Fruit fly (Drosophila melanogaster) whole organism, embryonic: ENCODE data around the gene CG32855.

Experiments
- Atf6 ChIP-seq: fragments of 200-800 bp; sonication (Bioruptor generic); IDR thresholded peaks from 2 replicates; pipeline ENCODE4 v1.3.6; 2022; ENCODE audit warnings: missing biosample characterization, missing genetic modification characterization
- BEAF-32 ChIP-seq: fragments of 200-800 bp; sonication (Bioruptor generic); optimal IDR thresholded peaks from 3 replicates; lab custom pipeline; 2017; ENCODE audit warnings: missing biosample characterization, missing genetic modification characterization, mild to moderate bottlenecking, moderate library complexity, missing genetic modification reagents
- CG10321 ChIP-seq: fragments of 200-800 bp; sonication (Bioruptor generic); IDR thresholded peaks from 2 replicates; pipeline ENCODE4 v1.3.6; 2022; ENCODE audit warnings: missing biosample characterization, missing genetic modification characterization
- CG10565 ChIP-seq: fragments of 200-800 bp; sonication (Bioruptor generic); optimal IDR thresholded peaks from 3 replicates; lab custom pipeline; 2016; ENCODE audit warnings: missing biosample characterization, mild to moderate bottlenecking, missing genetic modification characterization
- CG13894 ChIP-seq: fragments of 200-800 bp; sonication (Bioruptor generic); optimal IDR thresholded peaks from 3 replicates; lab custom pipeline; 2018; ENCODE audit warnings: missing biosample characterization, mild to moderate bottlenecking, missing genetic modification characterization, moderate library complexity
- CG14965 ChIP-seq: fragments of 200-800 bp; sonication (Bioruptor generic); optimal IDR thresholded peaks from 2 replicates; lab custom pipeline; 2016; ENCODE audit warnings: missing biosample characterization, missing genetic modification characterization, borderline replicate concordance
- CG1603 ChIP-seq: fragments of 200-800 bp; sonication (Bioruptor generic); optimal IDR thresholded peaks from 2 replicates; lab custom pipeline; 2019; ENCODE audit warnings: missing biosample characterization, mild to moderate bottlenecking, missing genetic modification characterization, moderate library complexity
- CG2116 ChIP-seq: fragments of 200-800 bp; sonication (Bioruptor generic); optimal IDR thresholded peaks from 3 replicates; lab custom pipeline; 2018; ENCODE audit warnings: missing biosample characterization, mild to moderate bottlenecking, missing genetic modification characterization
- CG2875 ChIP-seq: fragments of 200-800 bp; sonication (Bioruptor generic); optimal IDR thresholded peaks from 2 replicates; lab custom pipeline; 2017; ENCODE audit warnings: missing biosample characterization, mild to moderate bottlenecking, missing genetic modification characterization, missing genetic modification reagents
- CG42726 ChIP-seq: fragments of 200-800 bp; sonication (Bioruptor generic); IDR thresholded peaks from 2 replicates; pipeline ENCODE4 v1.3.6; 2022; ENCODE audit warnings: missing biosample characterization, missing genetic modification characterization; ENCODE audit not compliant: partially characterized antibody
- CG4404 ChIP-seq: fragments of 200-800 bp; sonication (Bioruptor generic); IDR thresholded peaks from 2 replicates; pipeline ENCODE4 v1.3.6; 2022; ENCODE audit warnings: missing biosample characterization, missing genetic modification characterization
- CG4820 ChIP-seq: fragments of 200-800 bp; sonication (Bioruptor generic); optimal IDR thresholded peaks from 3 replicates; lab custom pipeline; 2016; ENCODE audit warnings: missing biosample characterization, missing genetic modification characterization
- CG6813 ChIP-seq: fragments of 200-800 bp; sonication (Bioruptor generic); optimal IDR thresholded peaks from 2 replicates; lab custom pipeline; 2017; ENCODE audit warnings: missing biosample characterization, missing genetic modification characterization, mild to moderate bottlenecking, moderate library complexity, missing genetic modification reagents
- CG7372 ChIP-seq: fragments of 200-800 bp; sonication (Bioruptor generic); IDR thresholded peaks from 2 replicates; pipeline ENCODE4 v1.3.6; 2022; ENCODE audit warnings: missing biosample characterization, missing genetic modification characterization
- CG7928 ChIP-seq: fragments of 200-800 bp; sonication (Bioruptor generic); optimal IDR thresholded peaks from 2 replicates; lab custom pipeline; 2017; ENCODE audit warnings: missing biosample characterization, mild to moderate bottlenecking, missing genetic modification characterization
- CTCF ChIP-seq: fragments of 200-800 bp; sonication (Bioruptor generic); optimal IDR thresholded peaks from 2 replicates; lab custom pipeline; 2017; ENCODE audit warnings: missing biosample characterization, mild to moderate bottlenecking, missing genetic modification characterization, moderate library complexity
- Gug ChIP-seq: fragments of 200-800 bp; sonication (Bioruptor generic); IDR thresholded peaks from 4 replicates; pipeline ENCODE4 v1.3.6; 2022; ENCODE audit warnings: missing biosample characterization, missing genetic modification characterization
- Hand ChIP-seq: fragments of 200-800 bp; sonication (Bioruptor generic); optimal IDR thresholded peaks from 2 replicates; lab custom pipeline; 2017; ENCODE audit warnings: mild to moderate bottlenecking, missing biosample characterization, missing genetic modification reagents, missing genetic modification characterization
- Hr51 ChIP-seq, 2 experiments: fragments of 200-800 bp; sonication (Bioruptor generic); optimal IDR thresholded peaks; 2 replicates in 1 of 2; 3 replicates in 1 of 2; lab custom pipeline; 2016 to 2018; ENCODE audit warnings: missing biosample characterization in 2 of 2, missing genetic modification characterization in 2 of 2, mild to moderate bottlenecking in 1 of 2, moderate library complexity in 1 of 2
- MESR4 ChIP-seq: fragments of 200-800 bp; sonication (Bioruptor generic); optimal IDR thresholded peaks from 2 replicates; lab custom pipeline; 2018; ENCODE audit warnings: missing biosample characterization, mild to moderate bottlenecking, missing genetic modification characterization, moderate library complexity
- Nf-YC ChIP-seq: fragments of 200-800 bp; optimal IDR thresholded peaks from 3 replicates; lab custom pipeline; 2019; ENCODE audit warnings: missing biosample characterization, mild to moderate bottlenecking, missing genetic modification characterization, moderate library complexity
- Sox100B ChIP-seq: fragments of 200-800 bp; sonication (Bioruptor generic); optimal IDR thresholded peaks from 3 replicates; lab custom pipeline; 2018; ENCODE audit warnings: missing biosample characterization, mild to moderate bottlenecking, missing genetic modification characterization
- Spps ChIP-seq: fragments of 200-800 bp; sonication (Bioruptor generic); optimal IDR thresholded peaks from 2 replicates; lab custom pipeline; 2018; ENCODE audit warnings: missing biosample characterization, mild to moderate bottlenecking, missing genetic modification characterization
- Ssrp ChIP-seq: fragments of 200-800 bp; sonication (Bioruptor generic); optimal IDR thresholded peaks from 2 replicates; lab custom pipeline; 2018; ENCODE audit warnings: missing biosample characterization, mild to moderate bottlenecking, missing genetic modification characterization, moderate library complexity
- ato ChIP-seq: fragments of 200-800 bp; sonication (Bioruptor generic); IDR thresholded peaks from 2 replicates; pipeline ENCODE4 v1.3.6; 2022; ENCODE audit warnings: missing biosample characterization, missing genetic modification characterization; ENCODE audit not compliant: partially characterized antibody
- bsh ChIP-seq, 2 experiments: fragments of 200-800 bp; sonication (Bioruptor generic); optimal IDR thresholded peaks; 2 replicates each; lab custom pipeline; 2017 to 2018; ENCODE audit warnings: mild to moderate bottlenecking in 2 of 2, missing biosample characterization in 2 of 2, missing genetic modification characterization in 2 of 2, moderate library complexity in 1 of 2
- corto ChIP-seq: fragments of 200-800 bp; sonication (Bioruptor generic); optimal IDR thresholded peaks from 2 replicates; lab custom pipeline; 2016; ENCODE audit warnings: missing biosample characterization, mild to moderate bottlenecking, missing genetic modification characterization, moderate library complexity
- dmrt11E ChIP-seq: fragments of 200-800 bp; sonication (Bioruptor generic); optimal IDR thresholded peaks from 3 replicates; lab custom pipeline; 2018; ENCODE audit warnings: missing biosample characterization, mild to moderate bottlenecking, missing genetic modification characterization, moderate library complexity
- dysf ChIP-seq: fragments of 200-800 bp; sonication (Bioruptor generic); IDR thresholded peaks from 3 replicates; pipeline ENCODE4 v1.3.6; 2022; ENCODE audit warnings: missing biosample characterization, missing genetic modification characterization
- ind ChIP-seq: fragments of 200-800 bp; sonication (Bioruptor generic); optimal IDR thresholded peaks from 3 replicates; lab custom pipeline; 2016; ENCODE audit warnings: missing biosample characterization, missing genetic modification characterization
- knrl ChIP-seq: fragments of 200-800 bp; sonication (Bioruptor generic); IDR thresholded peaks from 3 replicates; pipeline ENCODE4 v1.3.6; 2022; ENCODE audit warnings: missing biosample characterization, missing genetic modification characterization; ENCODE audit not compliant: partially characterized antibody
- oc ChIP-seq: fragments of 200-800 bp; sonication (Bioruptor generic); optimal IDR thresholded peaks from 2 replicates; lab custom pipeline; 2018; ENCODE audit warnings: missing biosample characterization, mild to moderate bottlenecking, missing genetic modification characterization, moderate library complexity
- otp ChIP-seq: fragments of 200-800 bp; sonication (Bioruptor generic); IDR thresholded peaks from 3 replicates; pipeline ENCODE4, ENCODE4 v1.3.6; 2022; ENCODE audit warnings: missing biosample characterization, missing genetic modification characterization
- phol ChIP-seq: fragments of 200-800 bp; sonication (Bioruptor generic); optimal IDR thresholded peaks from 3 replicates; lab custom pipeline; 2018; ENCODE audit warnings: missing biosample characterization, mild to moderate bottlenecking, missing genetic modification characterization, moderate library complexity
- pnt ChIP-seq: fragments of 200-800 bp; sonication (Bioruptor generic); optimal IDR thresholded peaks from 3 replicates; lab custom pipeline; 2016; ENCODE audit warnings: missing biosample characterization, missing genetic modification characterization
- row ChIP-seq: fragments of 200-800 bp; sonication (Bioruptor generic); IDR thresholded peaks from 3 replicates; pipeline ENCODE4 v1.3.6; 2022; ENCODE audit warnings: missing biosample characterization, missing genetic modification characterization
- sim ChIP-seq: fragments of 200-800 bp; sonication (Bioruptor generic); IDR thresholded peaks from 2 replicates; pipeline ENCODE4 v1.3.6; 2022; ENCODE audit warnings: missing biosample characterization, missing genetic modification characterization
- sima ChIP-seq: fragments of 200-800 bp; sonication (Bioruptor generic); optimal IDR thresholded peaks from 2 replicates; lab custom pipeline; 2016; ENCODE audit warnings: missing biosample characterization, missing genetic modification characterization
- tio ChIP-seq: fragments of 200-800 bp; sonication (Bioruptor generic); optimal IDR thresholded peaks from 2 replicates; lab custom pipeline; 2017; ENCODE audit warnings: missing biosample characterization, missing genetic modification characterization, inconsistent platforms
- ttk ChIP-seq: fragments of 200-800 bp; sonication (Bioruptor generic); IDR thresholded peaks from 2 replicates; pipeline ENCODE4 v2.1.2; 2022; ENCODE audit warnings: missing biosample characterization, missing genetic modification characterization
- zfh1 ChIP-seq: fragments of 200-800 bp; sonication (Bioruptor generic); IDR thresholded peaks from 3 replicates; pipeline ENCODE4 v1.3.6; 2022; ENCODE audit warnings: missing biosample characterization, missing genetic modification characterization

The CG32855 gene

dm6 chr3R:16119441-16119840, 38.6 kb upstream of the CG32855 start (continued):
- TF ChIP-seq row (GFP tag; lab: Robert Waterston, UW) (peak; percentile 38; the same call in 1 of the 3 replicates), CG4404 (GFP tag; lab: Robert Waterston, UW) (peak; percentile 22; the same call in 1 of the 2 replicates), MESR4 (GFP tag; lab: Kevin White, UChicago) (no peak), tio (GFP tag; lab: Kevin White, UChicago) (peak; percentile 2), CG7928 (GFP tag; lab: Kevin White, UChicago) (no peak), CG4820 (GFP tag; lab: Kevin White, UChicago) (peak; percentile 4), CG7372 (GFP tag; lab: Robert Waterston, UW) (no peak), dmrt11E (tag; lab: Kevin White, UChicago) (peak; percentile 16), oc (tag; lab: Kevin White, UChicago) (no peak), Hand (GFP tag; lab: Kevin White, UChicago) (no peak), zfh1 (peak; percentile 70; the same call in 2 of the 3 replicates), CG10565 (GFP tag; lab: Kevin White, UChicago) (no peak), corto (no peak), CG10321 (GFP tag; lab: Robert Waterston, UW) (no peak), Sox100B (GFP tag; lab: Kevin White, UChicago) (no peak), bsh (GFP tag; optimal IDR thresholded peaks at IDR 0.05; lab: Kevin White, UChicago) (peak; percentile 10 to 74), CG13894 (tag; lab: Kevin White, UChicago) (no peak), Gug (GFP tag; lab: Robert Waterston, UW) (no peak), BEAF-32 (GFP tag; lab: Kevin White, UChicago) (no peak), Ssrp (no peak), otp (0 out of 3 replicates have a peak, but pooled peaks have one; percentile 24), phol (tag; lab: Kevin White, UChicago) (peak; percentile 16), dysf (GFP tag; lab: Robert Waterston, UW) (peak; percentile 37; the same call in 1 of the 3 replicates), pnt (GFP tag; lab: Kevin White, UChicago) (peak; percentile 6), ttk (no peak), CG2116 (GFP tag; lab: Kevin White, UChicago) (no peak), Atf6 (GFP tag; lab: Robert Waterston, UW) (no peak), Spps (tag; lab: Kevin White, UChicago) (no peak), CG1603 (tag; lab: Kevin White, UChicago) (no peak)

DNA sequence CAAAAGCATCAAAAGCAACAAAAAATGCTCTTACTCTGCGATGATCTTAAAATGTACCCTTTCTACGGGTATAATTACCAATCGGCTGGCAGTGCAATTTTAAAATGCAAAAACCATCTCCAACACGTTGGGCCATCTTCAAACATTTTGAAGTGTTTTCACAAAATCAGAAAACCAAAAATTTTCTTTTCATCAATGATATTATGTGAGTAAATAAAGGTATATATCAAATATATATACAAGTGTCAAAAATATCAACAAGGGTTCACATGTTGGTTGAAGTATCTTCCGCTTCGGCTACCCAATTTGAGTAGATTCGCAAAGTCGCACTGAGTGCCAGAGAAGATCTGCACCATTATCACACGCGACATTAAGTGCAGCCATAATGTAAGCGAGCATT, 36.6 kb upstream of the CG32855 start:
- no peak for TF ChIP-seq sim (GFP tag; lab: Robert Waterston, UW)
- TF ChIP-seq knrl = no peak
- TF ChIP-seq ato (GFP tag; lab: Robert Waterston, UW) = no peak
- TF ChIP-seq CG6813 (GFP tag; lab: Kevin White, UChicago) = no peak
- no peak for TF ChIP-seq ind
- no peak for TF ChIP-seq CG2875 (GFP tag; lab: Kevin White, UChicago)
- TF ChIP-seq CG14965 = no peak
- no peak for TF ChIP-seq sima (GFP tag; lab: Kevin White, UChicago)
- TF ChIP-seq CTCF (GFP tag; lab: Kevin White, UChicago) = no peak
- no peak for TF ChIP-seq Nf-YC (tag; lab: Kevin White, UChicago)
- no peak for TF ChIP-seq CG42726 (GFP tag; lab: Robert Waterston, UW)
- TF ChIP-seq Hr51 (GFP tag; optimal IDR thresholded peaks at IDR 0.05; lab: Kevin White, UChicago) = no peak
- TF ChIP-seq, all 482 proteins: peak for 0
